Worm (Caenorhabditis elegans): Measurements from ENCODE around the gene col-78.

DNA sequence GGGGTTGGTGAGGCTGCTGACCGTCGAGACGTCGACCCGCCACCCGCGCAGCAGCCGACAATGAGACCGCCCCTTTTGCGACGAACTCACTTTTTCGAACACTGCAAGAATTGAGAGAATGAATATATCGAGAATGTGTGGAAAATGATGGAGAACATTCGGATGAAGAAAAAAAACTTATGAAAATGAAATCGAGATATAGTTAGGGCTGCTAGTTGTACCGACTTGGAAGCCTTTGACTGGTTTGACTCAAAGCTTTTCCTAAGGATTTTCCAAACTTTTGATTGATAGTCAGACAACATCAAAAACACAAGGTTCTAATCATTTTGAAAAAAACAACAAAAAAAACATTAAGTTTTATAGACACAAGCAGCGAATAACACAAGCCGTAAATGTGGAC lies 36.0 kb downstream of the col-78 start, which contains the start of gene sym-2:
- TF ChIP-seq him-1 (tag; optimal IDR thresholded peaks at IDR 0.05) (no peak), W03F9.2 (tag; optimal IDR thresholded peaks at IDR 0.05) (no peak), dao-5 (tag; optimal IDR thresholded peaks at IDR 0.05) (no peak)
